In the genomic region with DNA sequence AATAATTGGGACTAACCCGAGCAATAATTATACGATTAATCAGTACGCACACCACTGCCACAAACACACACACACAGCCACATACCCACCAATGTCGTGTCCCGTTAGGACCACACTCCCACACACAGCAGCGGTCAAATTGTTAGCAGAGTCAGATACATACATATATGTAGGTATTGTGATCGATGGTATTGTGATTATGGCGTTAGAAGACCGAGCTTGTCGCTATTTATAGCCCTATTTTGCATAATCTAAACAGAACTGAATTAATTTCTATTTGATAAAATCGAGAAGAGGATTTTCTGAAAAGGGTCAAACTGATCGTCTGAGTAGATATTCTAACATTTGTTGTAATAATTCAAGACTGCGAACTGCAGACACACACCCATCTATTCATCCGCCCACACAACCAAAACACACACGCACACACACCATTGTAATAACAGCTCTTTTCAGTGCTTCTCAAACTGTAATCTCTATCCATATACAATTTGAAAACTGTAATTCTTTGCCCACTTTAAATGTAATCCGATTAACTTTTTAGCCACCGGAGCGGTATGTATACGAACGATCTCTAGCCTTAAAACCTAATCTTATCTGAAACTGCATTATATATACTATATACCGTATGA, we compare ENCODE assay signal across 5 fruit fly cellular contexts.
TF ChIP-seq lines count a peak whose summit lies in the region.

No protein-coding gene starts in this region.

TF ChIP-seq in whole organism, adult, 20 proteins besides CTCF, POLR2A, EP300 and RAD21 (continued from another document):
- TF ChIP-seq tj (GFP tag; optimal IDR thresholded peaks at IDR 0.05; lab: Kevin White, UChicago) (no peak), Clk (GFP tag; optimal IDR thresholded peaks at IDR 0.05; lab: Kevin White, UChicago) (no peak), pad (GFP tag; optimal IDR thresholded peaks at IDR 0.05; lab: Kevin White, UChicago) (peak; percentile 32)

TF ChIP-seq in whole organism, embryonic, 481 proteins besides CTCF, POLR2A, EP300 and RAD21 (continued from another document and continues in another):
- peak; percentile 7 for TF ChIP-seq CG17359 (tag; optimal IDR thresholded peaks at IDR 0.05; lab: Kevin White, UChicago)
- no peak for TF ChIP-seq Nf-YC (tag; optimal IDR thresholded peaks at IDR 0.05; lab: Kevin White, UChicago)
- no peak for TF ChIP-seq HLH4C (GFP tag; IDR thresholded peaks at IDR 0.05; lab: Robert Waterston, UW; ENCODE audit: partially characterized antibody)
- TF ChIP-seq mirr (GFP tag; optimal IDR thresholded peaks at IDR 0.05; lab: Kevin White, UChicago), result no peak
- TF ChIP-seq CG6854 (GFP tag; optimal IDR thresholded peaks at IDR 0.05; lab: Kevin White, UChicago), result peak; percentile 14
- no peak for TF ChIP-seq tup (GFP tag; optimal IDR thresholded peaks at IDR 0.05; lab: Kevin White, UChicago)
- no peak for TF ChIP-seq Rx (GFP tag; IDR thresholded peaks at IDR 0.05; lab: Robert Waterston, UW)
- TF ChIP-seq chn (GFP tag; optimal IDR thresholded peaks at IDR 0.05; lab: Kevin White, UChicago), result peak; percentile 1
- TF ChIP-seq CG3281 (GFP tag; optimal IDR thresholded peaks at IDR 0.05; lab: Kevin White, UChicago), result peak; percentile 15
- peak; percentile 47 for TF ChIP-seq exex (tag; optimal IDR thresholded peaks at IDR 0.05; lab: Kevin White, UChicago)
- TF ChIP-seq CG1603 (tag; optimal IDR thresholded peaks at IDR 0.05; lab: Kevin White, UChicago), result peak; percentile 1
- no peak for TF ChIP-seq NC2α (GFP tag; optimal IDR thresholded peaks at IDR 0.05; lab: Kevin White, UChicago)
- peak; percentile 13 for TF ChIP-seq CoRest (tag; optimal IDR thresholded peaks at IDR 0.05; lab: Kevin White, UChicago)
- peak; percentile 86 for TF ChIP-seq sens (GFP tag; lab: Kevin White, UChicago)
- peak; percentile 47; the same call in 1 of the 2 replicates for TF ChIP-seq Drgx (GFP tag; IDR thresholded peaks at IDR 0.05; lab: Robert Waterston, UW)
- TF ChIP-seq cg (GFP tag; optimal IDR thresholded peaks at IDR 0.05; lab: Kevin White, UChicago), result peak; percentile 83
- TF ChIP-seq Med (GFP tag; lab: Kevin White, UChicago), result peak; percentile 83
- TF ChIP-seq Ptx1 (GFP tag; IDR thresholded peaks at IDR 0.05; lab: Robert Waterston, UW), result no peak
- TF ChIP-seq HmgZ (tag; optimal IDR thresholded peaks at IDR 0.05; lab: Kevin White, UChicago), result no peak
- TF ChIP-seq CG7839 (tag; optimal IDR thresholded peaks at IDR 0.05; lab: Kevin White, UChicago), result peak; percentile 14
- TF ChIP-seq CG11696 (GFP tag; IDR thresholded peaks at IDR 0.05; lab: Robert Waterston, UW), result peak; percentile 84
- TF ChIP-seq Sox102F (GFP tag; optimal IDR thresholded peaks at IDR 0.05; lab: Kevin White, UChicago), result peak; percentile 17
- TF ChIP-seq CG15269 (tag; optimal IDR thresholded peaks at IDR 0.05; lab: Kevin White, UChicago), result peak; percentile 7
- TF ChIP-seq bsh (GFP tag; optimal IDR thresholded peaks at IDR 0.05; lab: Kevin White, UChicago), result peak in 1 of 2 experiments; percentile 18
- peak; percentile 96 for TF ChIP-seq CG6654 (GFP tag; optimal IDR thresholded peaks at IDR 0.05; lab: Kevin White, UChicago)
- peak in 1 of 2 experiments; percentile 18 for TF ChIP-seq Hr51 (GFP tag; optimal IDR thresholded peaks at IDR 0.05; lab: Kevin White, UChicago)
- no peak for TF ChIP-seq Taf1 (GFP tag; IDR thresholded peaks at IDR 0.05; lab: Robert Waterston, UW)
- peak; percentile 48 for TF ChIP-seq CG18599 (GFP tag; optimal IDR thresholded peaks at IDR 0.05; lab: Kevin White, UChicago)
- TF ChIP-seq ken (GFP tag; IDR thresholded peaks at IDR 0.05; lab: Robert Waterston, UW), result no peak
- peak; percentile 55 for TF ChIP-seq cad (GFP tag; optimal IDR thresholded peaks at IDR 0.05; lab: Kevin White, UChicago)
- peak; percentile 36 for TF ChIP-seq Hmr (GFP tag; optimal IDR thresholded peaks at IDR 0.05; lab: Kevin White, UChicago)

TF ChIP-seq in whole organism, prepupa, 60 proteins besides CTCF, POLR2A, EP300 and RAD21 (continued from another document and continues in another):
- TF ChIP-seq CG4318 (GFP tag; optimal IDR thresholded peaks at IDR 0.05; lab: Kevin White, UChicago) (no peak), Hr4 (GFP tag; optimal IDR thresholded peaks at IDR 0.05; lab: Kevin White, UChicago) (peak; percentile 58), dsx (GFP tag; optimal IDR thresholded peaks at IDR 0.05; lab: Kevin White, UChicago; ENCODE audit: poor library complexity, severe bottlenecking) (no peak), Sox15 (GFP tag; optimal IDR thresholded peaks at IDR 0.05; lab: Kevin White, UChicago) (no peak), pdm3 (GFP tag; optimal IDR thresholded peaks at IDR 0.05; lab: Kevin White, UChicago) (peak; percentile 14), CG31627 (GFP tag; optimal IDR thresholded peaks at IDR 0.05; lab: Kevin White, UChicago) (peak; percentile 42), CG3032 (tag; optimal IDR thresholded peaks at IDR 0.05; lab: Kevin White, UChicago) (peak; percentile 13), OdsH (GFP tag; optimal IDR thresholded peaks at IDR 0.05; lab: Kevin White, UChicago) (peak; percentile 26), Sox14 (GFP tag; optimal IDR thresholded peaks at IDR 0.05; lab: Kevin White, UChicago) (peak; percentile 41), Sox102F (GFP tag; optimal IDR thresholded peaks at IDR 0.05; lab: Kevin White, UChicago) (peak; percentile 45), fd85E (GFP tag; optimal IDR thresholded peaks at IDR 0.05; lab: Kevin White, UChicago) (no peak), CG16779 (tag; optimal IDR thresholded peaks at IDR 0.05; lab: Kevin White, UChicago) (no peak), acj6 (GFP tag; optimal IDR thresholded peaks at IDR 0.05; lab: Kevin White, UChicago) (no peak), CG6792 (GFP tag; optimal IDR thresholded peaks at IDR 0.05; lab: Kevin White, UChicago) (peak; percentile 27), CG6808 (GFP tag; optimal IDR thresholded peaks at IDR 0.05; lab: Kevin White, UChicago) (no peak), Lpt (GFP tag; optimal IDR thresholded peaks at IDR 0.05; lab: Kevin White, UChicago) (peak; percentile 1), Gug (GFP tag; IDR thresholded peaks at IDR 0.05; lab: Robert Waterston, UW) (peak; percentile 43; the same call in 1 of the 2 replicates), dac (GFP tag; optimal IDR thresholded peaks at IDR 0.05; lab: Kevin White, UChicago) (peak; percentile 18), CG10669 (GFP tag; optimal IDR thresholded peaks at IDR 0.05; lab: Kevin White, UChicago) (peak; percentile 30), CG8319 (GFP tag; optimal IDR thresholded peaks at IDR 0.05; lab: Kevin White, UChicago) (no peak), CG6163 (GFP tag; IDR thresholded peaks at IDR 0.05; lab: Robert Waterston, UW) (peak; percentile 68), CG7368 (GFP tag; optimal IDR thresholded peaks at IDR 0.05; lab: Kevin White, UChicago) (peak; percentile 20), CG6854 (GFP tag; optimal IDR thresholded peaks at IDR 0.05; lab: Kevin White, UChicago) (no peak), topi (GFP tag; optimal IDR thresholded peaks at IDR 0.05; lab: Kevin White, UChicago) (peak; percentile 46), Hr38 (GFP tag; optimal IDR thresholded peaks at IDR 0.05; lab: Kevin White, UChicago) (no peak), Eip75B (GFP tag; optimal IDR thresholded peaks at IDR 0.05; lab: Kevin White, UChicago) (peak; percentile 30), cyc (GFP tag; optimal IDR thresholded peaks at IDR 0.05; lab: Kevin White, UChicago) (peak; percentile 6), fd59A (GFP tag; optimal IDR thresholded peaks at IDR 0.05; lab: Kevin White, UChicago) (no peak), Blimp-1 (GFP tag; optimal IDR thresholded peaks at IDR 0.05; lab: Kevin White, UChicago) (no peak), ss (GFP tag; optimal IDR thresholded peaks at IDR 0.05; lab: Kevin White, UChicago) (no peak), CG9139 (GFP tag; optimal IDR thresholded peaks at IDR 0.05; lab: Kevin White, UChicago) (no peak), CG8632 (GFP tag; optimal IDR thresholded peaks at IDR 0.05; lab: Kevin White, UChicago) (no peak)

TF ChIP-seq in whole organism, pupa, 21 proteins besides CTCF, POLR2A, EP300 and RAD21 (continued from another document):
- TF ChIP-seq Ets98B (GFP tag; IDR thresholded peaks at IDR 0.05; lab: Robert Waterston, UW) (0 out of 2 replicates have a peak, but pooled peaks have one; percentile 19), CG13204 (GFP tag; optimal IDR thresholded peaks at IDR 0.05; lab: Kevin White, UChicago) (no peak)

TF ChIP-seq in whole organism, wandering third instar larva, 38 proteins besides CTCF, POLR2A, EP300 and RAD21 (continued from another document):
- no peak for TF ChIP-seq Hr83 (GFP tag; optimal IDR thresholded peaks at IDR 0.05; lab: Kevin White, UChicago; ENCODE audit: poor library complexity, severe bottlenecking)
- TF ChIP-seq pan (optimal IDR thresholded peaks at IDR 0.05; lab: Kevin White, UChicago), result no peak
- no peak for TF ChIP-seq GATAd (GFP tag; optimal IDR thresholded peaks at IDR 0.05; lab: Kevin White, UChicago)
- no peak for TF ChIP-seq woc (GFP tag; optimal IDR thresholded peaks at IDR 0.05; lab: Kevin White, UChicago)
- TF ChIP-seq tai (GFP tag; optimal IDR thresholded peaks at IDR 0.05; lab: Kevin White, UChicago), result no peak
- no peak for TF ChIP-seq Dif (GFP tag; optimal IDR thresholded peaks at IDR 0.05; lab: Kevin White, UChicago; ENCODE audit: partially characterized antibody)
- TF ChIP-seq N (GFP tag; optimal IDR thresholded peaks at IDR 0.05; lab: Kevin White, UChicago), result no peak
- no peak for TF ChIP-seq lola (GFP tag; optimal IDR thresholded peaks at IDR 0.05; lab: Kevin White, UChicago)
- TF ChIP-seq usp (GFP tag; optimal IDR thresholded peaks at IDR 0.05; lab: Kevin White, UChicago), result no peak
- TF ChIP-seq sv (GFP tag; optimal IDR thresholded peaks at IDR 0.05; lab: Kevin White, UChicago), result no peak
- TF ChIP-seq Hr78 (GFP tag; optimal IDR thresholded peaks at IDR 0.05; lab: Kevin White, UChicago), result no peak
- TF ChIP-seq dsf (GFP tag; optimal IDR thresholded peaks at IDR 0.05; lab: Kevin White, UChicago; ENCODE audit: borderline replicate concordance), result no peak
- no peak for TF ChIP-seq psq (GFP tag; optimal IDR thresholded peaks at IDR 0.05; lab: Kevin White, UChicago)
- peak; percentile 33 for TF ChIP-seq Myc (optimal IDR thresholded peaks at IDR 0.05; lab: Kevin White, UChicago)
- no peak for TF ChIP-seq br (GFP tag; optimal IDR thresholded peaks at IDR 0.05; lab: Kevin White, UChicago)
- peak; percentile 40 for TF ChIP-seq OdsH (GFP tag; optimal IDR thresholded peaks at IDR 0.05; lab: Kevin White, UChicago)
